Worm (Caenorhabditis elegans): ENCODE measurements around the gene glrx-22.

- TF ChIP-seq ztf-11 (tag; optimal IDR thresholded peaks at IDR 0.05): no peak
- no peak for TF ChIP-seq lin-13 (GFP tag; optimal IDR thresholded peaks at IDR 0.05)
- no peak for TF ChIP-seq ces-1 (GFP tag; optimal IDR thresholded peaks at IDR 0.05)
- no peak for TF ChIP-seq Y75B8A.6 (GFP tag; IDR thresholded peaks at IDR 0.05)
- no peak for TF ChIP-seq cey-2 (tag; optimal IDR thresholded peaks at IDR 0.05; ENCODE audit: borderline replicate concordance, insufficient read depth)
- TF ChIP-seq snpc-4 (tag; optimal IDR thresholded peaks at IDR 0.05): no peak
- no peak for TF ChIP-seq jun-1 (tag; optimal IDR thresholded peaks at IDR 0.05)
These were observed 17.7 kb downstream of the glrx-22 start for ce11 chrIV:8183313-8183712.
